Worm (Caenorhabditis elegans) whole organism, L1 larva: ENCODE data around the gene F21D9.1.
"Not testable (repeated sequence)": the region's sequence is repeated elsewhere in the genome, so short reads cannot be mapped to it uniquely, and the experiment has no call there.

Source experiments
- C16A3.4 ChIP-seq: fragments of 150-350 bp; optimal IDR thresholded peaks from 2 replicates; lab custom pipeline; 2014; ENCODE audit warnings: missing biosample characterization, missing genetic modification characterization
- F16B12.6 ChIP-seq: fragments of 150-350 bp; optimal IDR thresholded peaks from 2 replicates; lab custom pipeline; 2014; ENCODE audit warnings: missing biosample characterization, missing genetic modification characterization
- Y116A8C.19 ChIP-seq: sonication (generic microtip); optimal IDR thresholded peaks from 2 replicates; lab custom pipeline; 2016; ENCODE audit warnings: missing compliant biosample characterization, missing genetic modification characterization, borderline replicate concordance
- aha-1 ChIP-seq: fragments of 150-350 bp; optimal IDR thresholded peaks from 2 replicates; lab custom pipeline; 2014; ENCODE audit warnings: missing biosample characterization, missing genetic modification characterization
- ama-1 ChIP-seq: fragments of 150-350 bp; optimal IDR thresholded peaks from 2 replicates; lab custom pipeline; 2014
- ceh-63 ChIP-seq: fragments of 200-800 bp; sonication (Bioruptor generic); optimal IDR thresholded peaks from 2 replicates; lab custom pipeline; 2018; ENCODE audit warnings: mild to moderate bottlenecking, missing genetic modification characterization, missing compliant biosample characterization
- ceh-8 ChIP-seq: fragments of 200-800 bp; sonication (Bioruptor generic); optimal IDR thresholded peaks from 2 replicates; lab custom pipeline; 2018; ENCODE audit warnings: mild to moderate bottlenecking, missing genetic modification characterization, moderate library complexity, missing compliant biosample characterization
- ceh-82 ChIP-seq, 3 experiments: fragments of 150-350 bp in 1 of 3; sonication (generic microtip) in 2 of 3; optimal IDR thresholded peaks; 2 replicates each; lab custom pipeline; 2014 to 2017; ENCODE audit warnings: missing biosample characterization in 3 of 3, missing genetic modification characterization in 3 of 3
- ceh-88 ChIP-seq: fragments of 200-800 bp; sonication (Bioruptor generic); IDR thresholded peaks from 2 replicates; pipeline ENCODE4 v1.3.6; 2022; ENCODE audit warnings: missing genetic modification characterization, missing compliant biosample characterization
- ceh-90 ChIP-seq: sonication (generic microtip); optimal IDR thresholded peaks from 2 replicates; lab custom pipeline; 2016; ENCODE audit warnings: missing genetic modification characterization, missing compliant biosample characterization
- dsc-1 ChIP-seq: sonication (generic microtip); optimal IDR thresholded peaks from 2 replicates; lab custom pipeline; 2016; ENCODE audit warnings: mild to moderate bottlenecking, missing genetic modification characterization, missing compliant biosample characterization
- efl-1 ChIP-seq, 4 experiments: fragments of 150-350 bp; optimal IDR thresholded peaks in 3 of 4; peaks in 1 of 4; 1 replicate in 1 of 4; 2 replicates in 3 of 4; lab custom pipeline; 2014; ENCODE audit warnings: missing biosample characterization in 2 of 4, missing genetic modification characterization in 2 of 4, missing genetic modification reagents in 2 of 4
- egl-27 ChIP-seq, 2 experiments: fragments of 150-350 bp in 1 of 2; sonication (generic microtip); optimal IDR thresholded peaks; 3 replicates each; lab custom pipeline; 2017 to 2018; ENCODE audit warnings: missing biosample characterization in 2 of 2, missing genetic modification characterization in 2 of 2, missing genetic modification reagents in 2 of 2
- elt-2 ChIP-seq: sonication (generic microtip); optimal IDR thresholded peaks from 2 replicates; lab custom pipeline; 2016; ENCODE audit warnings: missing genetic modification characterization, mild to moderate bottlenecking, inconsistent platforms, missing compliant biosample characterization, missing genetic modification reagents
- elt-3 ChIP-seq, 6 experiments: fragments of 150-350 bp in 1 of 6; sonication (generic microtip); optimal IDR thresholded peaks; 2 replicates each; lab custom pipeline; 2017 to 2018; ENCODE audit warnings: missing biosample characterization in 6 of 6, missing genetic modification characterization in 6 of 6, inconsistent platforms in 1 of 6
- ets-5 ChIP-seq: fragments of 200-800 bp; sonication (Bioruptor generic); IDR thresholded peaks from 2 replicates; pipeline ENCODE4 v1.3.6; 2022; ENCODE audit warnings: missing genetic modification characterization, missing compliant biosample characterization
- fos-1 ChIP-seq: fragments of 150-350 bp; optimal IDR thresholded peaks from 2 replicates; lab custom pipeline; 2014; ENCODE audit warnings: missing biosample characterization, missing genetic modification characterization
- isw-1 ChIP-seq: fragments of 200-800 bp; sonication (Bioruptor generic); IDR thresholded peaks from 2 replicates; pipeline ENCODE4 v1.3.6; 2022; ENCODE audit warnings: missing genetic modification characterization, missing compliant biosample characterization
- jun-1 ChIP-seq: fragments of 150-350 bp; optimal IDR thresholded peaks from 2 replicates; lab custom pipeline; 2014; ENCODE audit warnings: missing biosample characterization, missing genetic modification reagents, missing genetic modification characterization
- lir-3 ChIP-seq: sonication (generic microtip); optimal IDR thresholded peaks from 2 replicates; lab custom pipeline; 2016; ENCODE audit warnings: mild to moderate bottlenecking, missing genetic modification characterization, moderate library complexity, missing compliant biosample characterization; ENCODE audit not compliant: poor library complexity
- mab-9 ChIP-seq: fragments of 200-800 bp; sonication (Bioruptor generic); IDR thresholded peaks from 2 replicates; pipeline ENCODE4 v1.3.6; 2022; ENCODE audit warnings: missing genetic modification reagents, missing genetic modification characterization, missing compliant biosample characterization
- mdl-1 ChIP-seq, 2 experiments: fragments of 150-350 bp; optimal IDR thresholded peaks; 2 replicates each; lab custom pipeline; 2014 to 2017; ENCODE audit warnings: missing biosample characterization in 2 of 2, missing genetic modification characterization in 2 of 2, inconsistent platforms in 1 of 2
- mep-1 ChIP-seq: fragments of 150-350 bp; optimal IDR thresholded peaks from 2 replicates; lab custom pipeline; 2014; ENCODE audit warnings: missing biosample characterization, missing genetic modification characterization
- nhr-12 ChIP-seq: sonication (generic microtip); optimal IDR thresholded peaks from 2 replicates; lab custom pipeline; 2017; ENCODE audit warnings: missing biosample characterization, missing genetic modification characterization
- nhr-20 ChIP-seq: sonication (generic microtip); optimal IDR thresholded peaks from 2 replicates; lab custom pipeline; 2016; ENCODE audit warnings: mild to moderate bottlenecking, missing genetic modification characterization, missing compliant biosample characterization
- nhr-237 ChIP-seq: fragments of 150-350 bp; optimal IDR thresholded peaks from 2 replicates; lab custom pipeline; 2014; ENCODE audit warnings: missing biosample characterization, missing genetic modification characterization
- nhr-47 ChIP-seq: sonication (generic microtip); optimal IDR thresholded peaks from 2 replicates; lab custom pipeline; 2016; ENCODE audit warnings: mild to moderate bottlenecking, missing genetic modification characterization, moderate library complexity, missing compliant biosample characterization
- nhr-71 ChIP-seq: sonication (generic microtip); optimal IDR thresholded peaks from 2 replicates; lab custom pipeline; 2016; ENCODE audit warnings: mild to moderate bottlenecking, missing genetic modification characterization, moderate library complexity, missing compliant biosample characterization
- nhr-85 ChIP-seq: sonication (generic microtip); peaks from one replicate; lab custom pipeline; 2016; ENCODE audit warnings: missing genetic modification characterization, inconsistent platforms, missing compliant biosample characterization
- pag-3 ChIP-seq: sonication (generic microtip); optimal IDR thresholded peaks from 2 replicates; lab custom pipeline; 2017; ENCODE audit warnings: missing genetic modification characterization, mild to moderate bottlenecking, missing compliant biosample characterization, antibody characterized with exemption, borderline replicate concordance; ENCODE audit not compliant: insufficient read depth
- pqm-1 ChIP-seq: sonication (generic microtip); optimal IDR thresholded peaks from 3 replicates; lab custom pipeline; 2017; ENCODE audit warnings: missing biosample characterization, missing genetic modification characterization
- rnt-1 ChIP-seq: sonication (generic microtip); optimal IDR thresholded peaks from 2 replicates; lab custom pipeline; 2016; ENCODE audit warnings: mild to moderate bottlenecking, missing genetic modification characterization, moderate library complexity, missing compliant biosample characterization
- skn-1 ChIP-seq: fragments of 150-350 bp; optimal IDR thresholded peaks from 2 replicates; lab custom pipeline; 2014; ENCODE audit warnings: missing biosample characterization, missing genetic modification characterization
- snpc-4 ChIP-seq: fragments of 150-350 bp; optimal IDR thresholded peaks from 2 replicates; lab custom pipeline; 2014; ENCODE audit warnings: missing biosample characterization, missing genetic modification characterization
- snu-23 ChIP-seq: sonication (generic microtip); optimal IDR thresholded peaks from 2 replicates; lab custom pipeline; 2016; ENCODE audit warnings: missing genetic modification characterization, missing compliant biosample characterization
- swsn-7 ChIP-seq: sonication (generic microtip); optimal IDR thresholded peaks from 2 replicates; lab custom pipeline; 2016; ENCODE audit warnings: missing genetic modification characterization, missing compliant biosample characterization
- tbx-2 ChIP-seq: sonication (generic microtip); optimal IDR thresholded peaks from 2 replicates; lab custom pipeline; 2016; ENCODE audit warnings: missing genetic modification characterization, missing compliant biosample characterization
- tlp-1 ChIP-seq: fragments of 150-350 bp; optimal IDR thresholded peaks from 2 replicates; lab custom pipeline; 2014; ENCODE audit warnings: missing biosample characterization, missing genetic modification characterization
- unc-62 ChIP-seq: fragments of 150-350 bp; optimal IDR thresholded peaks from 2 replicates; lab custom pipeline; 2014; ENCODE audit warnings: missing biosample characterization, missing genetic modification reagents, missing genetic modification characterization
- unc-86 ChIP-seq: sonication (generic microtip); optimal IDR thresholded peaks from 2 replicates; lab custom pipeline; 2016; ENCODE audit warnings: missing genetic modification characterization, missing compliant biosample characterization
- vab-15 ChIP-seq: sonication (generic microtip); optimal IDR thresholded peaks from 2 replicates; lab custom pipeline; 2017; ENCODE audit warnings: missing genotype, mild to moderate bottlenecking, missing genetic modification characterization, missing compliant biosample characterization
- xbp-1 ChIP-seq: sonication (generic microtip); optimal IDR thresholded peaks from 2 replicates; lab custom pipeline; 2016; ENCODE audit warnings: missing genetic modification characterization, missing compliant biosample characterization
- ztf-11 ChIP-seq, 2 experiments: sonication (generic microtip); optimal IDR thresholded peaks; 2 replicates each; lab custom pipeline; 2016 to 2017; ENCODE audit warnings: missing genetic modification characterization in 2 of 2, missing biosample characterization in 1 of 2, missing compliant biosample characterization in 1 of 2
- ztf-4 ChIP-seq: fragments of 150-350 bp; optimal IDR thresholded peaks from 2 replicates; lab custom pipeline; 2014; ENCODE audit warnings: missing biosample characterization, missing genetic modification characterization

Gene F21D9.1

DNA sequence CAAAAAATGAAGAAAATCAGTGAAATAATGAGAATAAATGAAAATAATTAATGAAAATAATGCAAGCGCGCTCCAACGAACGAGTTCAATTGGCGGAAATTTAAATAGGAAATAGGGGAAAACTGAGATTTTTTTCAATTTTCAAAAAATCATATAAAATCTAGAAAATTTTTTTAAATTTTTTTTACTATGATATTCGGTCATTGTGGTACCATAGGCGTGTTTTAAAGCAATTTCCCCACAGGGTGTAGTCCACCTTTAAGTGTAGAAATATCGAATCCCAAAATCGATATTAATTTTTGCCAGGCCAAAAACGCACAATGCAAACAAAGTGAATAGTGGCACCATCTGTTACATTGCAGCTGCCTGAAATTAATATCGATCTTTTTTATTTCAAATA lies at the start of gene F21D9.1:
F21D9.1 (plus strand) TSS at position 301 of the 400 bp plus-strand sequence.
- not testable (repeated sequence) for TF ChIP-seq nhr-71 (tag; lab: Kevin White, UChicago); snu-23 (GFP tag; lab: Kevin White, UChicago); lir-3 (tag; lab: Kevin White, UChicago)

- TF ChIP-seq snu-23 (GFP tag; lab: Kevin White, UChicago) (no peak), ceh-63 (GFP tag; lab: Kevin White, UChicago) (no peak), elt-2 (tag; lab: Kevin White, UChicago) (peak; percentile 17)
These were observed 47.1 kb upstream of the F21D9.1 start, which contains the start of gene srr-2 for ce11 chrV:19217104-19217503. TSS of gene srr-2 (minus strand) at chrV:19217176.

DNA sequence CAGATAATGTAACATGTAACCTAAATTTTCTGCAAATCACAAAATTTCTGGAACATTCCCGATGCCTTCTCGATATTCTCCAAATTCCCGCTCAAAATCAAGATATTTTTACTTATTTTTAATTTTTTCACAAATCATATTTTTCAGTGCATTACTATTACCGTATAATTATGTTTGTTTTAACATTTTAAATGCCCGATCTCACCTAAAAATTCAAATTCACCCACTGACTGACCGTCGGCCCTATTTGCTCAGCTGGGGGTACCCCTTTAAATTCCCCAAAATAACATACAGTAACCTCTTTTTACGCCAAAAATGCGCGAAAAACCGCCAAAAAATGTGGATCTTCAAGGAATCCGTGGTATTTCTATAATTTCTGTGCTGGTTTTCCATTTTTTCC lies 46.6 kb upstream of the F21D9.1 start, which contains the start of gene oac-49:
oac-49 (plus strand) TSS at position 301 of the 400 bp plus-strand sequence.
- no peak for TF ChIP-seq ceh-88
- TF ChIP-seq ceh-8, result no peak
- TF ChIP-seq fos-1, result no peak
- TF ChIP-seq nhr-20 (tag; lab: Kevin White, UChicago), result no peak
- TF ChIP-seq ama-1, result no peak
- no peak for TF ChIP-seq efl-1 (optimal IDR thresholded peaks at IDR 0.05; lab: Kevin White, UChicago)
- TF ChIP-seq efl-1 (GFP tag; optimal IDR thresholded peaks at IDR 0.05 in 1 of 2; lab: Kevin White, UChicago), result no peak
- no peak for TF ChIP-seq pqm-1
- no peak for TF ChIP-seq egl-27 (tag; optimal IDR thresholded peaks at IDR 0.05; lab: Kevin White, UChicago)
- TF ChIP-seq, all 84 proteins: peak for 0

ce11 chrV:19230413-19230812 lies 33.8 kb upstream of the F21D9.1 start, which contains the start of gene sqst-3:
TSS of gene sqst-3 (plus strand) at chrV:19230782.
- peak; percentile 89 for TF ChIP-seq elt-2 (tag; lab: Kevin White, UChicago)
- peak; percentile 20 for TF ChIP-seq jun-1 (tag; lab: Kevin White, UChicago)
- TF ChIP-seq ceh-82 (tag; optimal IDR thresholded peaks at IDR 0.05; lab: Kevin White, UChicago), result no peak
- no peak for TF ChIP-seq ztf-11 (tag; optimal IDR thresholded peaks at IDR 0.05; lab: Kevin White, UChicago)

DNA sequence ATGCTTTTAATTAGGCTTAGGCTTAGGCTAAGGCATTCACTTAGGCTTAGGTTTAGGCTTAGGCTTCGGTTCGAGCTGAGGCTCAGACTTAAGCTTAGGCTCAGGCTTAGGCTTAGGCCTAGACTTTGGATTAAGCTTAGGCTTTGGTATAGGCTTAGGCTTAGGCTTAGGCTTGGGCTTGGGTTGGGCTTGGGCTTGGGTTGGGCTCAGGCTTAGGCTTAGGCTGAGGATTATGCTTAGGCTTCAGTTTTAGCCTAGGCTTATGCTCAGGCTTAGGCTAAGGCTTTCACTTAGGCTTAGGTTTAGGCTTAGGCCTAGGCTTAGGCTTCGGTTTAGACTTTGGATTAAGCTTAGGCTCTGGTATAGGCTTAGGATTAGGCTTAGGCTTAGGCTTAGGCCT lies 33.1 kb upstream of the F21D9.1 start:
- TF ChIP-seq pag-3 (no peak), jun-1 (tag; lab: Kevin White, UChicago) (no peak), skn-1 (no peak), mab-9 (GFP tag; lab: Robert Waterston, UW) (no peak), nhr-85 (no peak), nhr-47 (tag; lab: Kevin White, UChicago) (no peak), dsc-1 (tag; lab: Kevin White, UChicago) (no peak), unc-86 (no peak), nhr-12 (no peak), unc-62 (no peak), ztf-4 (tag; lab: Kevin White, UChicago) (no peak), elt-3 (tag; optimal IDR thresholded peaks at IDR 0.05; lab: Kevin White, UChicago) (no peak), ceh-90 (tag; lab: Kevin White, UChicago) (no peak), tlp-1 (no peak), Y116A8C.19 (tag; lab: Kevin White, UChicago) (no peak), C16A3.4 (no peak), mdl-1 (tag; optimal IDR thresholded peaks at IDR 0.05; lab: Kevin White, UChicago) (no peak)

- no peak for TF ChIP-seq nhr-237 (tag; lab: Kevin White, UChicago)
- TF ChIP-seq vab-15 (tag; lab: Kevin White, UChicago), result no peak
- no peak for TF ChIP-seq aha-1 (tag; lab: Kevin White, UChicago)
- TF ChIP-seq skn-1, result no peak
- no peak for TF ChIP-seq mep-1 (tag; lab: Kevin White, UChicago)
- no peak for TF ChIP-seq elt-2 (tag; lab: Kevin White, UChicago)
- TF ChIP-seq pqm-1, result no peak
- TF ChIP-seq rnt-1 (tag; lab: Kevin White, UChicago), result no peak
- TF ChIP-seq snpc-4 (tag; lab: Kevin White, UChicago), result no peak
- no peak for TF ChIP-seq F16B12.6 (tag; lab: Kevin White, UChicago)
- TF ChIP-seq C16A3.4, result no peak
- TF ChIP-seq xbp-1, result no peak
- no peak for TF ChIP-seq swsn-7 (tag; lab: Kevin White, UChicago)
- no peak for TF ChIP-seq nhr-20 (tag; lab: Kevin White, UChicago)
- TF ChIP-seq tbx-2 (tag; lab: Kevin White, UChicago), result no peak
- no peak for TF ChIP-seq isw-1 (GFP tag; lab: Robert Waterston, UW)
- TF ChIP-seq ceh-82 (tag; optimal IDR thresholded peaks at IDR 0.05; lab: Kevin White, UChicago), result no peak
- no peak for TF ChIP-seq ceh-88
- no peak for TF ChIP-seq nhr-85
- TF ChIP-seq ets-5 (GFP tag; lab: Robert Waterston, UW), result no peak
- TF ChIP-seq, all 84 proteins: peak for 0
These were observed 30.8 kb upstream of the F21D9.1 start, which contains the start of gene fbxb-116 for ce11 chrV:19233469-19233868. TSS of gene fbxb-116 (plus strand) at chrV:19233769.
